Fruit fly (Drosophila melanogaster) whole organism, adult: ENCODE data around the gene CG43312.

ENCODE experiments used
- CG11617 ChIP-seq: fragments of 200-800 bp; sonication (Bioruptor generic); optimal IDR thresholded peaks from 2 replicates; lab custom pipeline; 2017; ENCODE audit warnings: mild to moderate bottlenecking, missing biosample characterization, missing genetic modification reagents, missing genetic modification characterization
- CG12768 ChIP-seq: fragments of 200-800 bp; sonication (Bioruptor generic); optimal IDR thresholded peaks from 2 replicates; lab custom pipeline; 2017; ENCODE audit warnings: missing biosample characterization, missing genetic modification characterization, mild to moderate bottlenecking, moderate library complexity, missing genetic modification reagents
- CG14711 ChIP-seq: fragments of 200-800 bp; sonication (Bioruptor generic); optimal IDR thresholded peaks from 2 replicates; lab custom pipeline; 2018; ENCODE audit warnings: missing biosample characterization, mild to moderate bottlenecking, missing genetic modification characterization, moderate library complexity
- CG1620 ChIP-seq: fragments of 200-800 bp; sonication (Bioruptor generic); optimal IDR thresholded peaks from 2 replicates; lab custom pipeline; 2016; ENCODE audit warnings: missing biosample characterization, missing genetic modification characterization
- CG33017 ChIP-seq: fragments of 200-800 bp; sonication (Bioruptor generic); optimal IDR thresholded peaks from 2 replicates; lab custom pipeline; 2018; ENCODE audit warnings: missing biosample characterization, mild to moderate bottlenecking, missing genetic modification characterization, moderate library complexity
- CG5204 ChIP-seq: fragments of 200-800 bp; sonication (Bioruptor generic); optimal IDR thresholded peaks from 2 replicates; lab custom pipeline; 2016; ENCODE audit warnings: missing biosample characterization, missing genetic modification characterization
- CG7045 ChIP-seq: fragments of 200-800 bp; sonication (Bioruptor generic); optimal IDR thresholded peaks from 2 replicates; lab custom pipeline; 2017; ENCODE audit warnings: missing biosample characterization, mild to moderate bottlenecking, missing genetic modification characterization
- CG7101 ChIP-seq: fragments of 200-800 bp; sonication (Bioruptor generic); optimal IDR thresholded peaks from 2 replicates; lab custom pipeline; 2018; ENCODE audit warnings: missing biosample characterization, mild to moderate bottlenecking, missing genetic modification characterization, moderate library complexity
- Clk ChIP-seq: fragments of 200-800 bp; sonication (Bioruptor generic); optimal IDR thresholded peaks from 2 replicates; lab custom pipeline; 2017; ENCODE audit warnings: missing biosample characterization, missing genetic modification characterization
- Crg-1 ChIP-seq: fragments of 200-800 bp; sonication (Bioruptor generic); optimal IDR thresholded peaks from 2 replicates; lab custom pipeline; 2016; ENCODE audit warnings: missing biosample characterization, missing genetic modification characterization
- Hr96 ChIP-seq: fragments of 200-800 bp; sonication (Bioruptor generic); optimal IDR thresholded peaks from 2 replicates; lab custom pipeline; 2016; ENCODE audit warnings: missing biosample characterization, missing genetic modification characterization
- Mnt ChIP-seq: fragments of 200-800 bp; sonication (Bioruptor generic); optimal IDR thresholded peaks from 2 replicates; lab custom pipeline; 2016; ENCODE audit warnings: missing biosample characterization, mild to moderate bottlenecking, missing genetic modification characterization
- bab1 ChIP-seq: fragments of 200-800 bp; sonication (Bioruptor generic); optimal IDR thresholded peaks from 3 replicates; lab custom pipeline; 2019; ENCODE audit warnings: missing biosample characterization, mild to moderate bottlenecking, missing genetic modification characterization, moderate library complexity
- cic ChIP-seq: fragments of 200-800 bp; sonication (Bioruptor generic); optimal IDR thresholded peaks from 2 replicates; lab custom pipeline; 2017; ENCODE audit warnings: missing biosample characterization, mild to moderate bottlenecking, missing genetic modification characterization, moderate library complexity
- cnc ChIP-seq, 2 experiments: fragments of >200 bp; optimal IDR thresholded peaks; 2 replicates each; lab custom pipeline; 2017
- kay ChIP-seq: fragments of 200-800 bp; sonication (Bioruptor generic); peaks from one replicate; lab custom pipeline; 2016; ENCODE audit warnings: missing biosample characterization, missing genetic modification characterization, borderline replicate concordance
- ovo ChIP-seq: fragments of 200-800 bp; sonication (Bioruptor generic); optimal IDR thresholded peaks from 2 replicates; lab custom pipeline; 2016; ENCODE audit warnings: missing biosample characterization, missing genetic modification characterization
- pad ChIP-seq: fragments of 200-800 bp; sonication (Bioruptor generic); optimal IDR thresholded peaks from 3 replicates; lab custom pipeline; 2017; ENCODE audit warnings: missing biosample characterization, missing genetic modification characterization, mild to moderate bottlenecking, moderate library complexity, missing genetic modification reagents
- tj ChIP-seq: fragments of 200-800 bp; sonication (Bioruptor generic); optimal IDR thresholded peaks from 3 replicates; lab custom pipeline; 2017; ENCODE audit warnings: missing biosample characterization, mild to moderate bottlenecking, missing genetic modification characterization, moderate library complexity
- toe ChIP-seq: fragments of 200-800 bp; sonication (Bioruptor generic); optimal IDR thresholded peaks from 2 replicates; lab custom pipeline; 2016; ENCODE audit warnings: missing biosample characterization, missing genetic modification characterization

The CG43312 gene

dm6 chr3L:22460918-22461634, 40.3 kb upstream of the CG43312 start, which contains the start of gene laza:
laza (minus strand) TSS chr3L:22461131.
- peak; percentile 77 for TF ChIP-seq kay (GFP tag; lab: Kevin White, UChicago)
- peak; percentile 21 for TF ChIP-seq pad (GFP tag; lab: Kevin White, UChicago)
- peak; percentile 68 for TF ChIP-seq bab1 (GFP tag; lab: Kevin White, UChicago)
- peak; percentile 68 for TF ChIP-seq Mnt (GFP tag; lab: Kevin White, UChicago)
- TF ChIP-seq CG7045 (GFP tag; lab: Kevin White, UChicago): peak; percentile 14
- no peak for TF ChIP-seq CG7101
- no peak for TF ChIP-seq Clk
- peak; percentile 36 for TF ChIP-seq CG12768 (GFP tag; lab: Kevin White, UChicago)
- TF ChIP-seq tj: peak; percentile 31
- no peak for TF ChIP-seq CG1620 (GFP tag; lab: Kevin White, UChicago)
- no peak for TF ChIP-seq Hr96 (GFP tag; lab: Kevin White, UChicago)
- TF ChIP-seq CG5204 (GFP tag; lab: Kevin White, UChicago): no peak
- peak; percentile 69 for TF ChIP-seq cic
- no peak for TF ChIP-seq cnc (optimal IDR thresholded peaks at IDR 0.05; lab: Kevin White, UChicago)
- TF ChIP-seq Crg-1 (GFP tag; lab: Kevin White, UChicago): no peak
- peak; percentile 4 for TF ChIP-seq ovo
- peak; percentile 7 for TF ChIP-seq CG14711
- TF ChIP-seq toe (GFP tag; lab: Kevin White, UChicago): no peak
- no peak for TF ChIP-seq CG11617 (GFP tag; lab: Kevin White, UChicago)
- TF ChIP-seq CG33017 (tag; lab: Kevin White, UChicago): no peak

dm6 chr3L:22463412-22463811, 38.0 kb upstream of the CG43312 start:
- TF ChIP-seq CG14711 (no peak), tj (peak; percentile 11), Mnt (GFP tag; lab: Kevin White, UChicago) (no peak), CG1620 (GFP tag; lab: Kevin White, UChicago) (no peak), CG12768 (GFP tag; lab: Kevin White, UChicago) (peak; percentile 31), Hr96 (GFP tag; lab: Kevin White, UChicago) (peak; percentile 15), pad (GFP tag; lab: Kevin White, UChicago) (peak; percentile 65), CG5204 (GFP tag; lab: Kevin White, UChicago) (no peak), Crg-1 (GFP tag; lab: Kevin White, UChicago) (peak; percentile 2), CG11617 (GFP tag; lab: Kevin White, UChicago) (no peak), cic (peak; percentile 65), CG33017 (tag; lab: Kevin White, UChicago) (no peak), bab1 (GFP tag; lab: Kevin White, UChicago) (no peak)

dm6 chr3L:22465486-22466402, 35.7 kb upstream of the CG43312 start, which contains the start of gene CG11438:
CG11438 (plus strand) TSS chr3L:22465619.
- no peak for TF ChIP-seq CG7101
- no peak for TF ChIP-seq CG11617 (GFP tag; lab: Kevin White, UChicago)
- TF ChIP-seq pad (GFP tag; lab: Kevin White, UChicago): peak; percentile 54
- TF ChIP-seq cnc (optimal IDR thresholded peaks at IDR 0.05; lab: Kevin White, UChicago): no peak
- TF ChIP-seq Clk: no peak
- TF ChIP-seq CG14711: no peak
- no peak for TF ChIP-seq CG12768 (GFP tag; lab: Kevin White, UChicago)
- TF ChIP-seq toe (GFP tag; lab: Kevin White, UChicago): no peak

dm6 chr3L:22466403-22466942, 34.9 kb upstream of the CG43312 start:
- no peak for TF ChIP-seq CG11617 (GFP tag; lab: Kevin White, UChicago)
- no peak for TF ChIP-seq CG7101
- TF ChIP-seq Clk: no peak
- no peak for TF ChIP-seq pad (GFP tag; lab: Kevin White, UChicago)
- no peak for TF ChIP-seq bab1 (GFP tag; lab: Kevin White, UChicago)
- no peak for TF ChIP-seq CG1620 (GFP tag; lab: Kevin White, UChicago)
- no peak for TF ChIP-seq CG7045 (GFP tag; lab: Kevin White, UChicago)
- peak; percentile 48 for TF ChIP-seq tj

dm6 chr3L:22468562-22468961, 32.8 kb upstream of the CG43312 start, which contains the start of gene CG11437:
CG11437 (plus strand) TSS chr3L:22468862.
- no peak for TF ChIP-seq CG1620 (GFP tag; lab: Kevin White, UChicago)
- TF ChIP-seq Mnt (GFP tag; lab: Kevin White, UChicago): no peak
- TF ChIP-seq Clk: no peak
- TF ChIP-seq Hr96 (GFP tag; lab: Kevin White, UChicago): no peak
- no peak for TF ChIP-seq pad (GFP tag; lab: Kevin White, UChicago)
- TF ChIP-seq CG11617 (GFP tag; lab: Kevin White, UChicago): no peak
- no peak for TF ChIP-seq cnc (optimal IDR thresholded peaks at IDR 0.05; lab: Kevin White, UChicago)
- TF ChIP-seq CG7101: no peak
- TF ChIP-seq toe (GFP tag; lab: Kevin White, UChicago): no peak
- TF ChIP-seq bab1 (GFP tag; lab: Kevin White, UChicago): no peak
- no peak for TF ChIP-seq ovo
- TF ChIP-seq Crg-1 (GFP tag; lab: Kevin White, UChicago): no peak
- no peak for TF ChIP-seq kay (GFP tag; lab: Kevin White, UChicago)
- TF ChIP-seq CG5204 (GFP tag; lab: Kevin White, UChicago): no peak
- TF ChIP-seq CG12768 (GFP tag; lab: Kevin White, UChicago): no peak
- no peak for TF ChIP-seq cic
- TF ChIP-seq tj: no peak
- no peak for TF ChIP-seq CG14711
- no peak for TF ChIP-seq CG7045 (GFP tag; lab: Kevin White, UChicago)
